Fruit fly (Drosophila melanogaster): ENCODE results near the gene Muc91C.

DNA sequence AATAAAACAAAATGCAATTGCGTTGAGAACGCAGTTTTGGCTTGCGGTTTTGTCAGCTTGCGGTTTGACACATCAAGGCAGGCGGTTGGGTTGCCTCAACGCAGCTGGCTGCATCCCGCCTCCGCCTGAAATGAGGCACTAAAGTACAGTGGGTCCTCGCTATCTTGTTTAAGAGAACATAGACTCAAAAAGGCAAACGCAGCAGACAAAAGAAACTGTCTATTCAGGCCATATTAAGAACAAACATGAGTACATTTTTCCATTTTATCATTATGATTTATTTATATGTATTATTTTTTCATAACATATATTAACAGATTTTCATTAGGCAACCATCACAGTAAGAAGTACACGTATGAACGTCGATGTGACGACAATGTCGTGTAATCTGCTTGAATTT is 52.9 kb downstream of the Muc91C start:
- TF ChIP-seq h (optimal IDR thresholded peaks at IDR 0.05) = no peak
- TF ChIP-seq Sin3A (optimal IDR thresholded peaks at IDR 0.05) = no peak
- TF ChIP-seq ttk (optimal IDR thresholded peaks at IDR 0.05) = no peak

Data from Kc167 (cell line).